Worm (Caenorhabditis elegans): Measurements from ENCODE around the gene srw-98.

Gene srw-98

ce11 chrV:1643886-1644285 is 34.2 kb downstream of the srw-98 start, which contains the start of gene alh-2:
Gene alh-2 (plus strand): TSS chrV:1644169.
- TF ChIP-seq scrt-1 (GFP tag; IDR thresholded peaks at IDR 0.05) (no peak), aly-1 (tag; optimal IDR thresholded peaks at IDR 0.05) (no peak), hmbx-1 (tag; optimal IDR thresholded peaks at IDR 0.05) (no peak), flt-1 (GFP tag; IDR thresholded peaks at IDR 0.05) (no peak), ceh-13 (GFP tag; optimal IDR thresholded peaks at IDR 0.05) (no peak), tbx-11 (GFP tag; IDR thresholded peaks at IDR 0.05) (no peak), hnd-1 (tag; optimal IDR thresholded peaks at IDR 0.05) (no peak), tbx-37 (GFP tag; conservative IDR thresholded peaks at IDR 0.05) (no peak), tra-4 (tag; optimal IDR thresholded peaks at IDR 0.05) (no peak), ama-1 (optimal IDR thresholded peaks at IDR 0.05) (no peak)

- TF ChIP-seq ceh-13 (GFP tag; optimal IDR thresholded peaks at IDR 0.05), result no peak
- TF ChIP-seq F13C5.2 (tag; optimal IDR thresholded peaks at IDR 0.05), result no peak
These were observed 35.4 kb downstream of the srw-98 start for ce11 chrV:1642768-1643167.

DNA sequence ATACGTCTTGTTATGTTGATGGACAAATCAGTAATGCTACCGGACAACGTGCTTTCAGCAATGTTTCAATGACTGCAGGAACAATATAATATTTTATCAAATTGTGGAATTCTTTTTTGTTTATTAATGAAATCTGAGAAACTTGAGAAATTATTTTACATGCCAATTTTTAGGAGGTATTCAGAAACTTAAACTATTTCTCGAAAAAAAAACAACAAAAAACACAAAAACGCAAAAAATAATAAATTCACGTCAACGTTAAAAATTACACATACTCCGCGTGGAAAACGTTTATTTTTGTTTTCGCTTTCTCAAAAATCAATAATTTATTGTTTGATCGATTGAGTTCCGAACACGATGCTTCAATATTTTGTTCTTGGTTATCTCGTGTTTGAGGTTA is 35.9 kb downstream of the srw-98 start, which contains the start of gene Y46H3D.1:
Y46H3D.1 (plus strand) TSS at position 301 of the 400 bp plus-strand sequence.
- no peak for TF ChIP-seq aly-1 (tag; optimal IDR thresholded peaks at IDR 0.05)
- no peak for TF ChIP-seq hnd-1 (tag; optimal IDR thresholded peaks at IDR 0.05)
- TF ChIP-seq tbx-11 (GFP tag; IDR thresholded peaks at IDR 0.05), result no peak
- no peak for TF ChIP-seq pes-1 (GFP tag; IDR thresholded peaks at IDR 0.05)
- TF ChIP-seq tbx-37 (GFP tag; conservative IDR thresholded peaks at IDR 0.05), result no peak
- TF ChIP-seq flt-1 (GFP tag; IDR thresholded peaks at IDR 0.05), result no peak
- TF ChIP-seq hmg-4 (GFP tag; optimal IDR thresholded peaks at IDR 0.05), result no peak
- no peak for TF ChIP-seq ceh-36 (tag; optimal IDR thresholded peaks at IDR 0.05)
- TF ChIP-seq sea-1 (GFP tag; conservative IDR thresholded peaks at IDR 0.05), result no peak
- TF ChIP-seq B0310.2 (tag; optimal IDR thresholded peaks at IDR 0.05), result no peak
- no peak for TF ChIP-seq hmbx-1 (tag; optimal IDR thresholded peaks at IDR 0.05)
- TF ChIP-seq ets-7 (tag; optimal IDR thresholded peaks at IDR 0.05), result no peak
- TF ChIP-seq tra-4 (tag; optimal IDR thresholded peaks at IDR 0.05), result no peak
- TF ChIP-seq ama-1 (optimal IDR thresholded peaks at IDR 0.05), result no peak
- no peak for TF ChIP-seq F13C5.2 (tag; optimal IDR thresholded peaks at IDR 0.05)

DNA sequence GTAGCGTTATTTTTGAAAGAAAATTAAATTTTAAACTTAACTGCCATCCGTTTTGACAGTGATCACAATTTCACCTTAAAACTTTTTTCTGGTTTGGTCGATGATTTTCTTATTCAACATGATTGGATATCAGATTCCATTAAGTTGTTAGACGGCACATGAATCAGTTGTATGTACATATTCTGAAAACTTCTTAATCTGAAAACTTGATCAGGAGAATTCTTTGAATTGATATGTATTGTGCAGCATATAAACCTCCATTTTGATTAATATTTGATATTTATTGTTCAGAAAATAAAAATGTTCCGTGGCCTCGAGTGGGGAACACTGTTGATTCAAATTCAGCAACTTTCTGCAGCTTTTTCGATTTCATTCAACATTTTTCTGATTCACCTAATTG is 38.1 kb downstream of the srw-98 start, which contains the start of gene str-221:
str-221 (plus strand) TSS at position 301 of the 400 bp plus-strand sequence.
- no peak for TF ChIP-seq B0310.2 (tag; optimal IDR thresholded peaks at IDR 0.05)
- TF ChIP-seq tra-4 (tag; optimal IDR thresholded peaks at IDR 0.05), result no peak
- TF ChIP-seq ceh-36 (tag; optimal IDR thresholded peaks at IDR 0.05), result no peak
- TF ChIP-seq scrt-1 (GFP tag; IDR thresholded peaks at IDR 0.05), result no peak
- no peak for TF ChIP-seq tbx-37 (GFP tag; conservative IDR thresholded peaks at IDR 0.05)
- TF ChIP-seq ama-1 (optimal IDR thresholded peaks at IDR 0.05), result no peak

DNA sequence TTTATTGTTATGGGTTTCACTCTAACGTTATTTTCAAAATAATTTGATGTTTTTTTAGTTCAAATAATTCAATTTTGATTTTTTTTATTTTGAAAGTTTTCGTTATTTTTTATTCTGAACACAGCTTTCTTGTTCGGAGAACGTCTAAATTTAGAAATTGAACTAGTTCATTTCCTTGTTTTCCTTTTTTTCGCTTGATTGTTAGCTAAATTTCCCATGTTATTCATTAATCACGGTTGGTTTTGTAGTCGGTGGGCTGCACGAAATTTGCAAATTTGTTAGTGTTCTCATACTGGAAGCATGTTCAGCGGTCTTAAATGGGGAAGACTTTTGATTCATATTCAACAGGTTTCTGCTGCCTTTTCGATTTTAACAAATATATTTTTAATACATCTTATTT is 42.3 kb downstream of the srw-98 start, which contains the start of gene str-222:
str-222 (plus strand) TSS at position 301 of the 400 bp plus-strand sequence.
- no peak for TF ChIP-seq hmg-4 (GFP tag; optimal IDR thresholded peaks at IDR 0.05)
- TF ChIP-seq ceh-13 (GFP tag; optimal IDR thresholded peaks at IDR 0.05), result no peak
- TF ChIP-seq aly-1 (tag; optimal IDR thresholded peaks at IDR 0.05), result no peak
- TF ChIP-seq F13C5.2 (tag; optimal IDR thresholded peaks at IDR 0.05), result no peak

- no peak for TF ChIP-seq hnd-1 (tag; optimal IDR thresholded peaks at IDR 0.05)
- TF ChIP-seq ets-7 (tag; optimal IDR thresholded peaks at IDR 0.05), result no peak
- TF ChIP-seq ceh-13 (GFP tag; optimal IDR thresholded peaks at IDR 0.05), result no peak
- no peak for TF ChIP-seq tbx-37 (GFP tag; conservative IDR thresholded peaks at IDR 0.05)
- TF ChIP-seq B0310.2 (tag; optimal IDR thresholded peaks at IDR 0.05), result no peak
- TF ChIP-seq pes-1 (GFP tag; IDR thresholded peaks at IDR 0.05), result no peak
- no peak for TF ChIP-seq ceh-36 (tag; optimal IDR thresholded peaks at IDR 0.05)
- TF ChIP-seq flt-1 (GFP tag; IDR thresholded peaks at IDR 0.05), result no peak
- TF ChIP-seq sea-1 (GFP tag; conservative IDR thresholded peaks at IDR 0.05), result no peak
- no peak for TF ChIP-seq hmg-4 (GFP tag; optimal IDR thresholded peaks at IDR 0.05)
- TF ChIP-seq tra-4 (tag; optimal IDR thresholded peaks at IDR 0.05), result no peak
- no peak for TF ChIP-seq tbx-11 (GFP tag; IDR thresholded peaks at IDR 0.05)
These were observed 46.4 kb downstream of the srw-98 start, which contains the start of gene irld-17 for ce11 chrV:1631717-1632116. Gene irld-17 (plus strand): TSS chrV:1632017.

ce11 chrV:1631148-1631547 is 47.0 kb downstream of the srw-98 start, which contains the start of gene Y46H3D.8:
Gene Y46H3D.8 (minus strand): TSS chrV:1631248.
- no peak for TF ChIP-seq tra-4 (tag; optimal IDR thresholded peaks at IDR 0.05)
- TF ChIP-seq hmbx-1 (tag; optimal IDR thresholded peaks at IDR 0.05), result no peak
- TF ChIP-seq sea-1 (GFP tag; conservative IDR thresholded peaks at IDR 0.05), result no peak
- no peak for TF ChIP-seq ceh-36 (tag; optimal IDR thresholded peaks at IDR 0.05)
- no peak for TF ChIP-seq scrt-1 (GFP tag; IDR thresholded peaks at IDR 0.05)
- no peak for TF ChIP-seq ama-1 (optimal IDR thresholded peaks at IDR 0.05)
- no peak for TF ChIP-seq aly-1 (tag; optimal IDR thresholded peaks at IDR 0.05)
- no peak for TF ChIP-seq ceh-13 (GFP tag; optimal IDR thresholded peaks at IDR 0.05)
- no peak for TF ChIP-seq F13C5.2 (tag; optimal IDR thresholded peaks at IDR 0.05)

ce11 chrV:1629329-1629728 is 48.8 kb downstream of the srw-98 start, which contains the start of gene nhr-238:
Gene nhr-238 (minus strand): TSS chrV:1629432.
- TF ChIP-seq F13C5.2 (tag; optimal IDR thresholded peaks at IDR 0.05) (no peak), hmg-4 (GFP tag; optimal IDR thresholded peaks at IDR 0.05) (no peak), ets-7 (tag; optimal IDR thresholded peaks at IDR 0.05) (no peak), flt-1 (GFP tag; IDR thresholded peaks at IDR 0.05) (no peak), tra-4 (tag; optimal IDR thresholded peaks at IDR 0.05) (no peak), ama-1 (optimal IDR thresholded peaks at IDR 0.05) (no peak)

- TF ChIP-seq B0310.2 (tag; optimal IDR thresholded peaks at IDR 0.05) (no peak), ceh-13 (GFP tag; optimal IDR thresholded peaks at IDR 0.05) (no peak), ama-1 (optimal IDR thresholded peaks at IDR 0.05) (no peak), tra-4 (tag; optimal IDR thresholded peaks at IDR 0.05) (no peak)
These were observed 50.9 kb downstream of the srw-98 start for ce11 chrV:1627269-1627668.

Measured in whole organism, early embryonic.